Fruit fly (Drosophila melanogaster) whole organism, prepupa: ENCODE measurements around the gene fru.

Source experiments
- CG6163 ChIP-seq: fragments of 200-800 bp; sonication (Bioruptor generic); IDR thresholded peaks from 3 replicates; pipeline ENCODE4 v1.3.6; 2022; ENCODE audit warnings: missing biosample characterization, missing genetic modification characterization
- CG6792 ChIP-seq: fragments of 200-800 bp; sonication (Bioruptor generic); optimal IDR thresholded peaks from 3 replicates; lab custom pipeline; 2016; ENCODE audit warnings: missing biosample characterization, missing genetic modification characterization
- CG8632 ChIP-seq: fragments of 200-800 bp; sonication (Bioruptor generic); optimal IDR thresholded peaks from 3 replicates; lab custom pipeline; 2016; ENCODE audit warnings: missing biosample characterization, missing genetic modification characterization
- Eip93F ChIP-seq: fragments of 200-800 bp; sonication (Bioruptor generic); optimal IDR thresholded peaks from 2 replicates; lab custom pipeline; 2016; ENCODE audit warnings: missing biosample characterization, mild to moderate bottlenecking, missing genetic modification characterization
- Hr38 ChIP-seq: sonication (Bioruptor generic); optimal IDR thresholded peaks from 2 replicates; lab custom pipeline; 2016; ENCODE audit warnings: missing biosample characterization, missing genetic modification characterization
- Sox102F ChIP-seq: fragments of 200-800 bp; sonication (Bioruptor generic); optimal IDR thresholded peaks from 2 replicates; lab custom pipeline; 2016; ENCODE audit warnings: missing biosample characterization, mild to moderate bottlenecking, missing genetic modification characterization
- salr ChIP-seq, 2 experiments: fragments of 200-800 bp; sonication (Bioruptor generic); optimal IDR thresholded peaks; 3 replicates each; lab custom pipeline; 2016 to 2018; ENCODE audit warnings: missing biosample characterization in 2 of 2, missing genetic modification characterization in 2 of 2, mild to moderate bottlenecking in 1 of 2
- topi ChIP-seq: fragments of 200-800 bp; sonication (Bioruptor generic); optimal IDR thresholded peaks from 3 replicates; lab custom pipeline; 2016; ENCODE audit warnings: missing biosample characterization, missing genetic modification characterization

- no peak for TF ChIP-seq Eip93F
- peak; percentile 73; the same call in 1 of the 3 replicates for TF ChIP-seq CG6163 (GFP tag; lab: Robert Waterston, UW)
- no peak for TF ChIP-seq topi
- peak; percentile 72 for TF ChIP-seq CG6792 (GFP tag; lab: Kevin White, UChicago)
- peak in 1 of 2 experiments; percentile 78 for TF ChIP-seq salr (GFP tag; optimal IDR thresholded peaks at IDR 0.05; lab: Kevin White, UChicago)
- peak; percentile 75 for TF ChIP-seq CG8632
- no peak for TF ChIP-seq Hr38 (GFP tag; lab: Kevin White, UChicago)
- TF ChIP-seq Sox102F = peak; percentile 72
These were observed 151.9 kb downstream of the fru start for dm6 chr3R:18393436-18393835.
